Fruit fly (Drosophila melanogaster): ENCODE data around the gene CG2656.

CG2656 gene

DNA sequence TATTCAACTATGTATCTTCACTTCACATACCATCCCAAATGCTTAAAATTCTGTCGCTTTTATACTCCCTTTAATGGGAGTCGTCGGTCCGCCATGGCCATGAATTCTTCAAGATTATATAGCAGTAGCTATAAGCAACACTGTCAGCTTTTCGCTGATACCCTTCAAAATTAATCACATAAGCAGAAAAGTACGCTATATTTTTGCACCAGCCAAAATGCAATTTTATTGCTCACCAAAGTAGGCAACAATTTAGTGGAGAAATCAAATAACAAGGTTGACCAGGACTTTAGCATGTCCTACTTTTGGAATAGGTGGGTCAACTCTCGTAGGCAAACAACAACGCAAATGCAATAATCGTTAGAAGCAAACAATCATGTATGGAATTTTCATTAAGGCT is 55.3 kb downstream of the CG2656 start:
- TF ChIP-seq D1 (tag; optimal IDR thresholded peaks at IDR 0.05) (peak; percentile 34), EcR (GFP tag; optimal IDR thresholded peaks at IDR 0.05) (no peak)

DNA sequence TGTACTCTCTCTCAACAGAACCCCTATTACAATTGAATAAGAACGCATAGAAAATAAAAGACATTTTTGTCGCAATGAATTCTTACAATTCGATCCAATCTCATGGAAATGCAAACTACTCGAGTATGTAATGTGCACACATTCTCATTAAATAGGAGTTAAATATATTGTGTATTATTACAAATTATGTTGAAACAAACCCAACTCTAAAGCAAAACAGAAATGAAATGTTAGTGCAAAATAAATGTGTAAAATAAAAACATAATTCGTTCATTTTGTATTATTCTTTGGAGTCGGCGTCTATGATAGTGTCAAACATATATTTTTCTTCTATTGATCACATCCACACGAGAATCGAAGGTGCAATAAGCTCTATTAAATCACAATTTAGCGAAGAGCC is 56.1 kb downstream of the CG2656 start, which contains the start of gene CG14609:
TSS of gene CG14609 (plus strand) at position 301 of the 400 bp plus-strand sequence.
- TF ChIP-seq CG8301 (tag; optimal IDR thresholded peaks at IDR 0.05), result no peak

All from whole organism, pupa.